Worm (Caenorhabditis elegans) whole organism, L4 larva: ENCODE results near the gene C16C8.9.

Experiments used
- Y105C5A.15 ChIP-seq: fragments of 200-800 bp; sonication (Bioruptor generic); IDR thresholded peaks from 2 replicates; pipeline ENCODE4 v1.3.6; 2022; ENCODE audit warnings: missing genetic modification characterization, missing compliant biosample characterization
- Y5F2A.4 ChIP-seq: fragments of 200-800 bp; sonication (Bioruptor generic); optimal IDR thresholded peaks from 2 replicates; lab custom pipeline; 2018; ENCODE audit warnings: mild to moderate bottlenecking, missing genetic modification characterization, missing compliant biosample characterization
- ces-1 ChIP-seq: fragments of 150-350 bp; sonication (generic microtip); optimal IDR thresholded peaks from 4 replicates; lab custom pipeline; 2014; ENCODE audit warnings: missing biosample characterization, missing genetic modification reagents, missing genetic modification characterization
- dmd-6 ChIP-seq: fragments of 200-800 bp; sonication (Bioruptor generic); IDR thresholded peaks from 2 replicates; pipeline ENCODE4 v1.3.6; 2022; ENCODE audit warnings: missing genetic modification reagents, missing genetic modification characterization, missing compliant biosample characterization
- egl-27 ChIP-seq: sonication (generic microtip); optimal IDR thresholded peaks from 3 replicates; lab custom pipeline; 2017; ENCODE audit warnings: missing biosample characterization, missing genetic modification reagents, missing genetic modification characterization
- gei-8 ChIP-seq: fragments of 200-800 bp; sonication (Bioruptor generic); optimal IDR thresholded peaks from 2 replicates; lab custom pipeline; 2018; ENCODE audit warnings: mild to moderate bottlenecking, missing genetic modification characterization, missing compliant biosample characterization
- lin-38 ChIP-seq: fragments of 200-800 bp; sonication (Bioruptor generic); IDR thresholded peaks from 2 replicates; pipeline ENCODE4 v1.3.6; 2022; ENCODE audit warnings: missing genetic modification reagents, missing genetic modification characterization, missing compliant biosample characterization
- lin-39 ChIP-seq: fragments of 150-350 bp; optimal IDR thresholded peaks from 2 replicates; lab custom pipeline; 2014; ENCODE audit warnings: missing biosample characterization, missing genetic modification reagents, missing genetic modification characterization
- mes-2 ChIP-seq: sonication (generic microtip); optimal IDR thresholded peaks from 2 replicates; lab custom pipeline; 2016; ENCODE audit warnings: missing genotype, mild to moderate bottlenecking, missing genetic modification characterization, missing compliant biosample characterization; ENCODE audit not compliant: poor library complexity, severe bottlenecking
- nhr-237 ChIP-seq: sonication (generic microtip); optimal IDR thresholded peaks from 2 replicates; lab custom pipeline; 2017; ENCODE audit warnings: missing biosample characterization, missing genetic modification characterization
- nhr-76 ChIP-seq: fragments of 150-350 bp; optimal IDR thresholded peaks from 2 replicates; lab custom pipeline; 2014; ENCODE audit warnings: missing biosample characterization, missing genetic modification characterization
- sdz-12 ChIP-seq: fragments of 200-800 bp; sonication (Bioruptor generic); optimal IDR thresholded peaks from 2 replicates; lab custom pipeline; 2018; ENCODE audit warnings: mild to moderate bottlenecking, missing genetic modification characterization, missing compliant biosample characterization
- tag-97 ChIP-seq: fragments of 200-800 bp; sonication (Bioruptor generic); IDR thresholded peaks from 2 replicates; pipeline ENCODE4 v1.3.6; 2022; ENCODE audit warnings: missing genetic modification characterization, missing compliant biosample characterization
- unc-130 ChIP-seq: sonication (generic microtip); optimal IDR thresholded peaks from 2 replicates; lab custom pipeline; 2016; ENCODE audit warnings: missing genetic modification reagents, missing genetic modification characterization, missing compliant biosample characterization

DNA sequence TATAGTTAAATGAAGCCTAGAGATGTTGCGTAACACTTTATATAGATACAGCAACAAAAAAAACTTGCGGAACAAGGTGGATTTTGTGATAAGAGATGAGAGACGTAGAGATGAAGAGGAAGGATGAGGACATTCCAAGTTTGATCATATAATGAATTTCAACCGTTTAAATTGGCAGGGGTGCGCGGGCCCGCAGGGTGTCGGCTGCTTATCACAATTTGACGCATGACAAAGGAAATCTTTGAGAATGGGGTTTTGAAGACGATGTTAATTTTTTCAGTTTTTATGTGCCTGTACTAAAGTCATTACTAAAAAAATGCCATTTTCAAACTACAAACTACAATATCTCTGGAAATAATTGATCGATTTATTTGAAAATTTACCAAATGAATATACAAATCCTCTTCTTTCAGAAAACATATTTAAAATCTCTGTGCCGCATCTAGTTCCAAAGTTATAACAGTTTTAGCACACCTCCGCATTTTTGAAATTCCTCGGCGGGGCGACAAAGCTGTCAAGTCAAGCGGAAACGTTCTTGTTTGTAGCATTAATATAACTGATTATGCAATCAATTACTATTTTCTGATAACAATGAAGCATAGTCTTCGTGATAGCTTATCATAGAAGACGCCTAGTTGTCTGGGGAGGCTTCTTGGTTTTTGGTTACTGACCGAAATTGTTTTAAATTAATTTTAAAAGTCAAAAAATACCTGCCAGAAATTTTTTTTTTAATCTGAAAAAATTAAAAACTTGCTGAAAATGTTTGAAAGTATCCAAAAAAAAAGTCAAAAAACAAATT lies 23.0 kb downstream of the C16C8.9 start:
- TF ChIP-seq tag-97 (no peak), egl-27 (tag; lab: Kevin White, UChicago) (no peak), nhr-237 (no peak), mes-2 (tag; lab: Kevin White, UChicago) (no peak), sdz-12 (GFP tag; lab: Kevin White, UChicago) (no peak), Y5F2A.4 (no peak), gei-8 (GFP tag; lab: Kevin White, UChicago) (no peak), nhr-76 (no peak), ces-1 (GFP tag; lab: Kevin White, UChicago) (no peak), dmd-6 (GFP tag; lab: Robert Waterston, UW) (peak; percentile 63), lin-38 (GFP tag; lab: Robert Waterston, UW) (no peak), Y105C5A.15 (GFP tag; lab: Robert Waterston, UW) (no peak), lin-39 (tag; lab: Kevin White, UChicago) (no peak), unc-130 (GFP tag; lab: Kevin White, UChicago) (no peak)
